Worm (Caenorhabditis elegans): ENCODE results near the gene srx-78.

The srx-78 gene

DNA sequence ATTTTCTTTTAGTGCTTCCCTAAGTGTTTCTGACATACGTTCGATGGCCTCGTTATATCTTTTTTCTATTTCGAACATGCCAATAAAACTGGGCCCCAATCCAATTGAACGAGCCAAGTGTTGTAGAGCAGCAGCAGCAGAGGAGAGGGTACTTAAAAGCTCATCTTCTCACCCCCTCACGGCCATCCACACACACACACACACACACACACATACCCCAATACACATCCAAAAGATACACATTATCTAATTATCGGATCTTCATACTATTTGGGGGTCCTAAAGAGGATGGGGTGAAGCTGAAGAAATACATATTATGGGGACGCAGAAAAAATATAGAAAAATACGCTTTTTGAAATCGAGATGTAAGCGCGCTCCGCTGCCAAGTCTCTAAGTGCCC, 22.1 kb upstream of the srx-78 start:
- no peak for TF ChIP-seq fkh-10 (GFP tag; optimal IDR thresholded peaks at IDR 0.05)
- no peak for TF ChIP-seq elt-1 (tag; optimal IDR thresholded peaks at IDR 0.05)
- no peak for TF ChIP-seq ceh-16 (tag; optimal IDR thresholded peaks at IDR 0.05)
- peak; percentile 6 for TF ChIP-seq nfya-1 (tag; optimal IDR thresholded peaks at IDR 0.05; ENCODE audit: insufficient read depth)
- no peak for TF ChIP-seq fos-1 (tag; optimal IDR thresholded peaks at IDR 0.05)
- TF ChIP-seq nhr-67 (tag; optimal IDR thresholded peaks at IDR 0.05), result no peak
- TF ChIP-seq egl-5 (tag; optimal IDR thresholded peaks at IDR 0.05), result peak; percentile 78
- TF ChIP-seq egl-27 (tag; optimal IDR thresholded peaks at IDR 0.05), result no peak
- no peak for TF ChIP-seq mdl-1 (tag; optimal IDR thresholded peaks at IDR 0.05)
- no peak for TF ChIP-seq ztf-4 (tag; optimal IDR thresholded peaks at IDR 0.05)
- no peak for TF ChIP-seq nhr-43 (tag; optimal IDR thresholded peaks at IDR 0.05; ENCODE audit: poor library complexity, severe bottlenecking)

- TF ChIP-seq nhr-11 (tag; optimal IDR thresholded peaks at IDR 0.05) (no peak), jun-1 (tag; optimal IDR thresholded peaks at IDR 0.05) (no peak), aly-2 (tag; optimal IDR thresholded peaks at IDR 0.05) (no peak), egl-5 (tag; optimal IDR thresholded peaks at IDR 0.05) (peak; percentile 19), nfya-1 (tag; optimal IDR thresholded peaks at IDR 0.05; ENCODE audit: insufficient read depth) (peak; percentile 51), lin-39 (tag; optimal IDR thresholded peaks at IDR 0.05) (peak; percentile 78), ceh-28 (tag; optimal IDR thresholded peaks at IDR 0.05) (no peak), nhr-67 (tag; optimal IDR thresholded peaks at IDR 0.05) (no peak), daf-12 (tag; optimal IDR thresholded peaks at IDR 0.05) (no peak), tbx-2 (tag; optimal IDR thresholded peaks at IDR 0.05) (no peak), elt-3 (tag; optimal IDR thresholded peaks at IDR 0.05) (no peak), unc-39 (tag; optimal IDR thresholded peaks at IDR 0.05) (no peak), lin-15B (tag; optimal IDR thresholded peaks at IDR 0.05) (peak; percentile 30), fkh-10 (GFP tag; optimal IDR thresholded peaks at IDR 0.05) (peak; percentile 26), pha-4 (tag; optimal IDR thresholded peaks at IDR 0.05) (no peak), nhr-25 (tag; optimal IDR thresholded peaks at IDR 0.05) (no peak), mdl-1 (tag; optimal IDR thresholded peaks at IDR 0.05) (no peak), nhr-76 (tag; optimal IDR thresholded peaks at IDR 0.05) (no peak)
These were observed 19.9 kb upstream of the srx-78 start for ce11 chrV:15074907-15075306.

DNA sequence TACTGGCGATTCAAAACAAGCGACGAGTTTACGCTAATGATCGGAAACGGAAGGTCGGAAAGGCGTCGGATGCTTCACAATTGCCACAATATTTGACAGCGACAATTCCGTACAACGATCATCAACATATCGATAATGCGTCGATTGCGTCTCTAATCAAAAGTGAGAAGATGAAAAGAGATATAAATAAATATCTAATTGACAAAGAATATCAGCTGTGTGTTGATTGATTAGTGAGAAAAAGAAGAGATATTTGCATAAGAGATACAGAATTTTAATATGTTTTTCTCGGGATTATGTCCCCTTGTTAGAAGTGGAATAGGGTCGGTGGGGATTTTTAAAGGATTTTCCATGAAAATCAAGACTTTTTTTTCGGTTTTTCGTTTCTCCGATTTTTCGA, 16.3 kb upstream of the srx-78 start:
- TF ChIP-seq unc-39 (tag; optimal IDR thresholded peaks at IDR 0.05), result no peak
- TF ChIP-seq unc-62 (GFP tag; optimal IDR thresholded peaks at IDR 0.05), result no peak
- no peak for TF ChIP-seq fos-1 (tag; optimal IDR thresholded peaks at IDR 0.05)
- no peak for TF ChIP-seq pqm-1 (tag; optimal IDR thresholded peaks at IDR 0.05)

DNA sequence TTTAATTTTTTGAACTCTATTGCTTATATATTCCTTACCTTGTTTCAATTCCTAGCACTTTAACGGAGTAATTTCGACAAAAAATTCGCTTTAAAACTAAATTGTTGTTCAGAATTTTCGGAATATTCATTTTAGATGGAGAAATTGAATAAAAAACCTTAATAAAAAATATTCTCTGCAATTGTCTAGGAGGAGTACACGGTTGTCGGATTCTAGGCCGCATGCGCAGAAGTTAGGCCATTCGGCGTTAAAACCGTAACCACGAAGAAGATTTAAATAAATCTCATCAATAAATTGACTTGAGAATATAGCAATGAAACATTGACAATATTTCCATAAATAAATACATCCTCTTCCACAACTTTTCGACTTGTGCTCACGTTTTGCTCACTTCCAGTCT, 12.6 kb upstream of the srx-78 start, which contains the start of the genes C01G10.10 and C01G10.9:
TSS of gene C01G10.10 (minus strand) at position 151 of the 400 bp plus-strand sequence.
TSS of gene C01G10.9 (plus strand) at position 240 of the 400 bp plus-strand sequence.
- no peak for TF ChIP-seq mdl-1 (tag; optimal IDR thresholded peaks at IDR 0.05)
- TF ChIP-seq nhr-23 (tag; optimal IDR thresholded peaks at IDR 0.05), result peak; percentile 43
- peak; percentile 62 for TF ChIP-seq snpc-4 (tag; optimal IDR thresholded peaks at IDR 0.05)
- no peak for TF ChIP-seq nhr-11 (tag; optimal IDR thresholded peaks at IDR 0.05)
- peak; percentile 8 for TF ChIP-seq nhr-25 (tag; optimal IDR thresholded peaks at IDR 0.05)
- no peak for TF ChIP-seq nhr-76 (tag; optimal IDR thresholded peaks at IDR 0.05)
- TF ChIP-seq fkh-2 (tag; optimal IDR thresholded peaks at IDR 0.05), result no peak
- peak; percentile 41 for TF ChIP-seq elt-2 (tag; optimal IDR thresholded peaks at IDR 0.05)
- no peak for TF ChIP-seq ceh-9 (tag; optimal IDR thresholded peaks at IDR 0.05)
- peak; percentile 91 for TF ChIP-seq nhr-43 (tag; optimal IDR thresholded peaks at IDR 0.05; ENCODE audit: poor library complexity, severe bottlenecking)
- no peak for TF ChIP-seq nhr-67 (tag; optimal IDR thresholded peaks at IDR 0.05)
- TF ChIP-seq nhr-237 (tag; optimal IDR thresholded peaks at IDR 0.05), result no peak
- TF ChIP-seq eor-1 (tag; optimal IDR thresholded peaks at IDR 0.05), result peak in 1 of 2 experiments; percentile 67
- TF ChIP-seq unc-62 (GFP tag; optimal IDR thresholded peaks at IDR 0.05), result no peak
- TF ChIP-seq ceh-28 (tag; optimal IDR thresholded peaks at IDR 0.05), result no peak
- no peak for TF ChIP-seq ceh-16 (tag; optimal IDR thresholded peaks at IDR 0.05)
- peak; percentile 66 for TF ChIP-seq pha-4 (tag; optimal IDR thresholded peaks at IDR 0.05)
- peak; percentile 16 for TF ChIP-seq lin-39 (tag; optimal IDR thresholded peaks at IDR 0.05)
- peak; percentile 33 for TF ChIP-seq hmg-11 (tag; optimal IDR thresholded peaks at IDR 0.05)
- TF ChIP-seq ceh-82 (tag; optimal IDR thresholded peaks at IDR 0.05), result no peak
- peak; percentile 9 for TF ChIP-seq R02D3.7 (tag; optimal IDR thresholded peaks at IDR 0.05)
- TF ChIP-seq nfya-1 (tag; optimal IDR thresholded peaks at IDR 0.05; ENCODE audit: insufficient read depth), result peak; percentile 39
- TF ChIP-seq fos-1 (tag; optimal IDR thresholded peaks at IDR 0.05), result no peak
- no peak for TF ChIP-seq ama-1 (optimal IDR thresholded peaks at IDR 0.05)
- peak; percentile 8 for TF ChIP-seq elt-1 (tag; optimal IDR thresholded peaks at IDR 0.05)
- TF ChIP-seq lin-15B (tag; optimal IDR thresholded peaks at IDR 0.05), result peak; percentile 57
- no peak for TF ChIP-seq ztf-11 (tag; optimal IDR thresholded peaks at IDR 0.05)
